Fruit fly (Drosophila melanogaster) whole organism, embryonic: ENCODE measurements around the gene CheA75a.
A peak's percentile ranks its signal among the peaks of the same experiment; 100 is the strongest.

Experiments
- Awh ChIP-seq: fragments of 200-800 bp; sonication (Bioruptor generic); IDR thresholded peaks from 2 replicates; pipeline ENCODE4, ENCODE4 v1.3.6; 2022; ENCODE audit warnings: missing biosample characterization, missing genetic modification characterization
- CG10321 ChIP-seq: fragments of 200-800 bp; sonication (Bioruptor generic); IDR thresholded peaks from 2 replicates; pipeline ENCODE4 v1.3.6; 2022; ENCODE audit warnings: missing biosample characterization, missing genetic modification characterization
- CG10431 ChIP-seq: fragments of 200-800 bp; sonication (Bioruptor generic); optimal IDR thresholded peaks from 3 replicates; lab custom pipeline; 2018; ENCODE audit warnings: missing biosample characterization, mild to moderate bottlenecking, missing genetic modification characterization
- CG12769 ChIP-seq: fragments of 200-800 bp; sonication (Bioruptor generic); optimal IDR thresholded peaks from 2 replicates; lab custom pipeline; 2019; ENCODE audit warnings: missing biosample characterization, mild to moderate bottlenecking, missing genetic modification characterization, moderate library complexity
- CG13775 ChIP-seq: fragments of 200-800 bp; sonication (Bioruptor generic); optimal IDR thresholded peaks from 3 replicates; lab custom pipeline; 2017; ENCODE audit warnings: missing biosample characterization, mild to moderate bottlenecking, missing genetic modification characterization
- CG1647 ChIP-seq: fragments of 200-800 bp; sonication (Bioruptor generic); optimal IDR thresholded peaks from 3 replicates; lab custom pipeline; 2016; ENCODE audit warnings: missing biosample characterization, missing genetic modification characterization
- CG16779 ChIP-seq: fragments of 200-800 bp; sonication (Bioruptor generic); IDR thresholded peaks from 2 replicates; pipeline ENCODE4 v1.3.6; 2022; ENCODE audit warnings: missing biosample characterization, missing genetic modification characterization
- CG17385 ChIP-seq: fragments of 200-800 bp; sonication (Bioruptor generic); optimal IDR thresholded peaks from 3 replicates; lab custom pipeline; 2018; ENCODE audit warnings: missing biosample characterization, mild to moderate bottlenecking, missing genetic modification characterization
- CG2889 ChIP-seq: fragments of 200-800 bp; sonication (Bioruptor generic); IDR thresholded peaks from 3 replicates; pipeline ENCODE4 v1.3.6; 2022; ENCODE audit warnings: missing biosample characterization, missing genetic modification characterization
- CG30431 ChIP-seq: fragments of 200-800 bp; sonication (Bioruptor generic); optimal IDR thresholded peaks from 2 replicates; lab custom pipeline; 2017; ENCODE audit warnings: missing biosample characterization, missing genetic modification characterization
- CG3065 ChIP-seq: fragments of 200-800 bp; sonication (Bioruptor generic); optimal IDR thresholded peaks from 2 replicates; lab custom pipeline; 2016; ENCODE audit warnings: missing biosample characterization, missing genetic modification characterization
- CG31365 ChIP-seq: fragments of 200-800 bp; sonication (Bioruptor generic); optimal IDR thresholded peaks from 2 replicates; lab custom pipeline; 2018; ENCODE audit warnings: missing biosample characterization, mild to moderate bottlenecking, missing genetic modification characterization
- CG32772 ChIP-seq: fragments of 200-800 bp; sonication (Bioruptor generic); IDR thresholded peaks from 2 replicates; pipeline ENCODE4 v1.3.6; 2022; ENCODE audit warnings: missing biosample characterization, missing genetic modification characterization
- CG34422 ChIP-seq: fragments of 200-800 bp; sonication (Bioruptor generic); IDR thresholded peaks from 3 replicates; pipeline ENCODE4 v1.3.6; 2022; ENCODE audit warnings: missing biosample characterization, missing genetic modification characterization
- CG3847 ChIP-seq: fragments of 200-800 bp; sonication (Bioruptor generic); IDR thresholded peaks from 2 replicates; pipeline ENCODE4 v1.3.6; 2022; ENCODE audit warnings: missing biosample characterization, missing genetic modification characterization
- CG4282 ChIP-seq: fragments of 200-800 bp; sonication (Bioruptor generic); optimal IDR thresholded peaks from 2 replicates; lab custom pipeline; 2016; ENCODE audit warnings: missing biosample characterization, missing genetic modification characterization
- CG4360 ChIP-seq: fragments of 200-800 bp; sonication (Bioruptor generic); IDR thresholded peaks from 2 replicates; pipeline ENCODE4 v1.3.6; 2022; ENCODE audit warnings: missing biosample characterization, missing genetic modification characterization
- CG6272 ChIP-seq: fragments of 200-800 bp; sonication (Bioruptor generic); IDR thresholded peaks from 2 replicates; pipeline ENCODE4 v1.3.6; 2022; ENCODE audit warnings: missing biosample characterization, missing genetic modification characterization
- CG7357 ChIP-seq: fragments of 200-800 bp; sonication (Bioruptor generic); IDR thresholded peaks from 3 replicates; pipeline ENCODE4 v1.3.6; 2022; ENCODE audit warnings: missing biosample characterization, missing genetic modification characterization
- Dip3 ChIP-seq: fragments of 200-800 bp; sonication (Bioruptor generic); optimal IDR thresholded peaks from 3 replicates; lab custom pipeline; 2016; ENCODE audit warnings: missing biosample characterization, missing genetic modification characterization
- Doc2 ChIP-seq: fragments of 200-800 bp; sonication (Bioruptor generic); IDR thresholded peaks from 2 replicates; pipeline ENCODE4 v1.3.6; 2022; ENCODE audit warnings: missing biosample characterization, missing genetic modification characterization
- Dp ChIP-seq: fragments of 200-800 bp; sonication (Bioruptor generic); optimal IDR thresholded peaks from 2 replicates; lab custom pipeline; 2018; ENCODE audit warnings: missing biosample characterization, mild to moderate bottlenecking, missing genetic modification characterization, moderate library complexity
- Fer1 ChIP-seq: fragments of 200-800 bp; sonication (Bioruptor generic); optimal IDR thresholded peaks from 2 replicates; lab custom pipeline; 2017; ENCODE audit warnings: missing biosample characterization, mild to moderate bottlenecking, missing genetic modification characterization
- Hey ChIP-seq: fragments of 200-800 bp; sonication (Bioruptor generic); optimal IDR thresholded peaks from 3 replicates; lab custom pipeline; 2018; ENCODE audit warnings: missing biosample characterization, mild to moderate bottlenecking, missing genetic modification characterization
- Lim3 ChIP-seq: fragments of 200-800 bp; sonication (Bioruptor generic); IDR thresholded peaks from 2 replicates; pipeline ENCODE4 v1.3.6; 2022; ENCODE audit warnings: missing biosample characterization, missing genetic modification characterization
- MTF-1 ChIP-seq: fragments of 200-800 bp; sonication (Bioruptor generic); optimal IDR thresholded peaks from 2 replicates; lab custom pipeline; 2018; ENCODE audit warnings: missing biosample characterization, mild to moderate bottlenecking, missing genetic modification characterization, borderline replicate concordance
- Max ChIP-seq: fragments of 200-800 bp; sonication (Bioruptor generic); optimal IDR thresholded peaks from 2 replicates; lab custom pipeline; 2016; ENCODE audit warnings: missing biosample characterization, mild to moderate bottlenecking, missing genetic modification characterization
- Nf-YB ChIP-seq: fragments of 200-800 bp; sonication (Bioruptor generic); optimal IDR thresholded peaks from 3 replicates; lab custom pipeline; 2019; ENCODE audit warnings: missing biosample characterization, mild to moderate bottlenecking, missing genetic modification characterization, moderate library complexity
- Oli ChIP-seq: fragments of 200-800 bp; sonication (Bioruptor generic); optimal IDR thresholded peaks from 2 replicates; lab custom pipeline; 2018; ENCODE audit warnings: missing biosample characterization, mild to moderate bottlenecking, missing genetic modification characterization, moderate library complexity
- Ssrp ChIP-seq: fragments of 200-800 bp; sonication (Bioruptor generic); optimal IDR thresholded peaks from 2 replicates; lab custom pipeline; 2018; ENCODE audit warnings: missing biosample characterization, mild to moderate bottlenecking, missing genetic modification characterization, moderate library complexity
- Stat92E ChIP-seq, 3 experiments: fragments of >200 bp in 2 of 3; fragments of 200-800 bp in 1 of 3; sonication (Bioruptor generic) in 1 of 3; optimal IDR thresholded peaks; 2 replicates each; lab custom pipeline; 2017 to 2019; ENCODE audit warnings: missing biosample characterization in 3 of 3, missing genetic modification characterization in 3 of 3, mild to moderate bottlenecking in 1 of 3, moderate library complexity in 1 of 3
- az2 ChIP-seq: fragments of 200-800 bp; sonication (Bioruptor generic); optimal IDR thresholded peaks from 3 replicates; lab custom pipeline; 2016; ENCODE audit warnings: missing biosample characterization, missing genetic modification characterization
- chm ChIP-seq: fragments of 200-800 bp; sonication (Bioruptor generic); IDR thresholded peaks from 2 replicates; pipeline ENCODE4 v1.3.6; 2022; ENCODE audit warnings: missing biosample characterization, missing genetic modification characterization
- fd96Cb ChIP-seq: fragments of 200-800 bp; sonication (Bioruptor generic); optimal IDR thresholded peaks from 2 replicates; lab custom pipeline; 2018; ENCODE audit warnings: missing biosample characterization, mild to moderate bottlenecking, missing genetic modification characterization, moderate library complexity
- grn ChIP-seq: fragments of 200-800 bp; sonication (Bioruptor generic); optimal IDR thresholded peaks from 3 replicates; lab custom pipeline; 2017; ENCODE audit warnings: missing biosample characterization, missing genetic modification characterization
- gsb-n ChIP-seq: fragments of 200-800 bp; sonication (Bioruptor generic); optimal IDR thresholded peaks from 3 replicates; lab custom pipeline; 2018; ENCODE audit warnings: missing biosample characterization, mild to moderate bottlenecking, missing genetic modification characterization
- her ChIP-seq: fragments of 200-800 bp; sonication (Bioruptor generic); optimal IDR thresholded peaks from 2 replicates; lab custom pipeline; 2016; ENCODE audit warnings: missing biosample characterization, missing genetic modification characterization
- jigr1 ChIP-seq: fragments of 200-800 bp; sonication (Bioruptor generic); IDR thresholded peaks from 3 replicates; pipeline ENCODE4 v1.3.6; 2022; ENCODE audit warnings: missing biosample characterization, missing genetic modification characterization
- kah ChIP-seq: fragments of 200-800 bp; sonication (Bioruptor generic); optimal IDR thresholded peaks from 2 replicates; lab custom pipeline; 2018; ENCODE audit warnings: missing biosample characterization, mild to moderate bottlenecking, missing genetic modification characterization
- kni ChIP-seq: fragments of 200-800 bp; sonication (Bioruptor generic); optimal IDR thresholded peaks from 3 replicates; lab custom pipeline; 2017; ENCODE audit warnings: mild to moderate bottlenecking, missing biosample characterization, missing genetic modification reagents, missing genetic modification characterization
- nom ChIP-seq: fragments of 200-800 bp; sonication (Bioruptor generic); optimal IDR thresholded peaks from 2 replicates; lab custom pipeline; 2017; ENCODE audit warnings: missing biosample characterization, missing genetic modification characterization, mild to moderate bottlenecking, moderate library complexity, missing genetic modification reagents
- ranshi ChIP-seq: fragments of 200-800 bp; sonication (Bioruptor generic); IDR thresholded peaks from 2 replicates; pipeline ENCODE4 v1.3.6; 2022; ENCODE audit warnings: missing biosample characterization, missing genetic modification characterization
- sens ChIP-seq: fragments of 200-800 bp; sonication (Bioruptor generic); peaks from one replicate; lab custom pipeline; 2016; ENCODE audit warnings: missing biosample characterization, missing genetic modification characterization
- sob ChIP-seq: fragments of 200-800 bp; sonication (Bioruptor generic); IDR thresholded peaks from 2 replicates; pipeline ENCODE4 v1.3.6; 2022; ENCODE audit warnings: missing biosample characterization, missing genetic modification characterization
- ssp ChIP-seq: fragments of 200-800 bp; sonication (Bioruptor generic); IDR thresholded peaks from 2 replicates; pipeline ENCODE4 v1.3.6; 2022; ENCODE audit warnings: missing biosample characterization, missing genetic modification characterization
- tap ChIP-seq: fragments of 200-800 bp; optimal IDR thresholded peaks from 3 replicates; lab custom pipeline; 2019; ENCODE audit warnings: missing biosample characterization, mild to moderate bottlenecking, missing genetic modification characterization, moderate library complexity
- toy ChIP-seq: fragments of 200-800 bp; sonication (Bioruptor generic); IDR thresholded peaks from 2 replicates; pipeline ENCODE4 v1.3.6; 2022; ENCODE audit warnings: missing biosample characterization, missing genetic modification characterization
- twi ChIP-seq: fragments of 200-800 bp; optimal IDR thresholded peaks from 2 replicates; lab custom pipeline; 2019; ENCODE audit warnings: missing biosample characterization, mild to moderate bottlenecking, missing genetic modification characterization, moderate library complexity
- yki ChIP-seq: fragments of >200 bp; optimal IDR thresholded peaks from 3 replicates; lab custom pipeline; 2018
- zen2 ChIP-seq: fragments of 200-800 bp; sonication (Bioruptor generic); IDR thresholded peaks from 3 replicates; pipeline ENCODE4 v1.3.6; 2022; ENCODE audit warnings: missing biosample characterization, missing genetic modification characterization; ENCODE audit not compliant: partially characterized antibody

Gene CheA75a

DNA sequence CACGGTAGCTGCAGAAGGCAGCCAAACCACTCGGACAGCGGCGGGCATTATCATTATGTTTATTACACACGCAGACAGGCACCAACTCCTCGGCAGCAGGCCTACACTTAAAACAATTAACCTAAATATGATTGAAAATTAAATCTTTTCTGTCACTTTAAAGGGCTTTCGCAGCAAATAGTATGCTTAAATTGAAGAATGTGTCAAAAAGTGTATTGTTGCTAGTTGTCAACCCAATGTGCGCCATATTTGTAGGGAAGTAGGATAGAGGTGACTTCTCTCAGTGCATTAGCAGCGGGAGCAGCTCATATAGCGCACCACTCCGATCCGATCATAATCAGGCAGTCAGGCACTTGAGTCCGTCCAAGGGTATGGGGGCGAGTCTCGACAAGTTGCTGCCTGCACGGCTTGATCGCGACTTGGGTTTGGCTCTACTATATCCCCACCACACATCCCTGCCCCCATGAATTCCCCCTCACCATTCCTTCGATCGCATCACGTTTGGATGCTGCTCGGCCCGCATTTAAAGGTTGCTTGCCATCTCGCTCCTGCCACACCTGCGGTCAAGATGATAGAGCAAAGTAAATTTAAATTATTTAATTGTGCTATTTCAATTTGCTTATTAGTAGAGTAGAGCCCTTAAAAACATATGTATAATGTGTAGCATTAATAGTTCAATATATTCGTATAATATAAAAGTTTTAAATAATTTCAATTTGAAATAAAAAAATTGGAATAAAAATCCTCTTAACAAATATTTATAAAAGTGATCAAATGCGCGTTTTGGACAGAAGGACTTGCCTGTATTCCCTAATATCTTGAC, 15.9 kb upstream of the CheA75a start (continued):
- peak; percentile 89 for TF ChIP-seq CG12769
- TF ChIP-seq Hey (tag; lab: Kevin White, UChicago) = no peak
- TF ChIP-seq kni (GFP tag; lab: Kevin White, UChicago) = peak; percentile 92
- TF ChIP-seq sens = peak; percentile 99
- TF ChIP-seq Stat92E (GFP tag; optimal IDR thresholded peaks at IDR 0.05; lab: Kevin White, UChicago) = peak in 1 of 3 experiments; percentile 69
- peak; percentile 56 for TF ChIP-seq Max
- TF ChIP-seq CG17385 = peak; percentile 78
- TF ChIP-seq Nf-YB (GFP tag; lab: Kevin White, UChicago) = peak; percentile 79
- TF ChIP-seq jigr1 = peak; percentile 71; the same call in 2 of the 3 replicates
- TF ChIP-seq toy (GFP tag; lab: Robert Waterston, UW) = peak; percentile 12; the same call in 1 of the 2 replicates
- peak; percentile 78 for TF ChIP-seq CG7357 (GFP tag; lab: Robert Waterston, UW)
- peak; percentile 91 for TF ChIP-seq fd96Cb (tag; lab: Kevin White, UChicago)
- TF ChIP-seq kah (GFP tag; lab: Kevin White, UChicago) = peak; percentile 69
- TF ChIP-seq Lim3 (GFP tag; lab: Robert Waterston, UW) = 0 out of 2 replicates have a peak, but pooled peaks have one; percentile 37
- peak; percentile 83 for TF ChIP-seq MTF-1 (GFP tag; lab: Kevin White, UChicago)
- TF ChIP-seq CG6272 (GFP tag; lab: Robert Waterston, UW) = peak; percentile 74
- peak; percentile 6 for TF ChIP-seq yki (lab: Kevin White, UChicago)
- TF ChIP-seq CG30431 (GFP tag; lab: Kevin White, UChicago) = peak; percentile 96
- TF ChIP-seq Awh (GFP tag; lab: Robert Waterston, UW) = peak; percentile 82
- peak; percentile 30 for TF ChIP-seq Dip3 (GFP tag; lab: Kevin White, UChicago)
- peak; percentile 88 for TF ChIP-seq CG10431
- peak; percentile 84 for TF ChIP-seq her
- peak; percentile 49 for TF ChIP-seq CG3847 (GFP tag; lab: Robert Waterston, UW)
- TF ChIP-seq Oli (tag; lab: Kevin White, UChicago) = peak; percentile 88
- no peak for TF ChIP-seq Dp (GFP tag; lab: Kevin White, UChicago)
- TF ChIP-seq sob (GFP tag; lab: Robert Waterston, UW) = peak; percentile 72
- TF ChIP-seq chm = peak; percentile 94
- peak; percentile 72 for TF ChIP-seq CG13775 (GFP tag; lab: Kevin White, UChicago)
- no peak for TF ChIP-seq Doc2 (GFP tag; lab: Robert Waterston, UW)
- TF ChIP-seq tap (tag; lab: Kevin White, UChicago) = peak; percentile 89
- peak; percentile 92 for TF ChIP-seq gsb-n (tag; lab: Kevin White, UChicago)
- no peak for TF ChIP-seq CG16779 (GFP tag; lab: Robert Waterston, UW)
- no peak for TF ChIP-seq zen2 (GFP tag; lab: Robert Waterston, UW)
- TF ChIP-seq ssp (GFP tag; lab: Robert Waterston, UW) = peak; percentile 77
- TF ChIP-seq CG34422 (GFP tag; lab: Robert Waterston, UW) = peak; percentile 85
- TF ChIP-seq Fer1 (GFP tag; lab: Kevin White, UChicago) = peak; percentile 67
- peak; percentile 61 for TF ChIP-seq CG4360 (GFP tag; lab: Robert Waterston, UW)
- peak; percentile 90 for TF ChIP-seq Ssrp
- peak; percentile 84 for TF ChIP-seq ranshi (GFP tag; lab: Robert Waterston, UW)
- peak; percentile 43; the same call in 1 of the 2 replicates for TF ChIP-seq CG10321
- TF ChIP-seq twi (tag; lab: Kevin White, UChicago) = peak; percentile 74
- peak; percentile 81 for TF ChIP-seq CG4282 (GFP tag; lab: Kevin White, UChicago)
- TF ChIP-seq az2 = peak; percentile 92
- peak; percentile 80 for TF ChIP-seq CG3065 (GFP tag; lab: Kevin White, UChicago)
- peak; percentile 84 for TF ChIP-seq CG1647 (GFP tag; lab: Kevin White, UChicago)
- peak; percentile 81 for TF ChIP-seq CG32772
- TF ChIP-seq CG31365 (tag; lab: Kevin White, UChicago) = peak; percentile 19
- TF ChIP-seq grn (GFP tag; lab: Kevin White, UChicago) = peak; percentile 91
- peak; percentile 92 for TF ChIP-seq nom
- TF ChIP-seq CG2889 = no peak
